Worm (Caenorhabditis elegans): Measurements from ENCODE around the gene crb-3.

DNA sequence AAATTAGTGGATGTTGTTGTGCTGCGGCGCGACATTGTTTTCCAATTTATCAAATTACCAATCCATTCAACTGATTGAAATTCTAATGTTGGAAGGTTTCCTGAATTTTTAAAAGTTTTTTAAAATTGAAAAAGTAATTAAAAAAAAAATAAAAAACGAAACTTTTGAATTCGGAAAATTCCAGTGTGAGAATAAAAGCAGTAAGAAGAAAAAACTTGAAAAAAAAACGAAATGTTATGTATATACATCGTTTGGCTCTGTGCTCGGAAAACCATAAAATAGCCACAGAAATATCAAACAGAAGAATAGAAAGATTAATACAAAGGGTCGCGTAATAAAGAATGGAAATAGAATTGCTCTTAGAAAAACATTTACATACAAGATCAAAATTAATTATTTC is 28.5 kb downstream of the crb-3 start, which contains the start of gene vav-1:
- TF ChIP-seq nhr-25 (tag; optimal IDR thresholded peaks at IDR 0.05): no peak
- no peak for TF ChIP-seq ama-1 (optimal IDR thresholded peaks at IDR 0.05)
- TF ChIP-seq ztf-11 (tag; optimal IDR thresholded peaks at IDR 0.05): no peak
- TF ChIP-seq nhr-76 (tag; optimal IDR thresholded peaks at IDR 0.05): no peak
- TF ChIP-seq lin-39 (tag; optimal IDR thresholded peaks at IDR 0.05): no peak

Measured in whole organism, L3 larva.